Fruit fly (Drosophila melanogaster) whole organism, pupa: ENCODE results near the gene lush.
A peak's percentile ranks its signal among the peaks of the same experiment; 100 is the strongest.

Source experiments
- CG12605 ChIP-seq: fragments of 200-800 bp; sonication (Bioruptor generic); IDR thresholded peaks from 2 replicates; pipeline ENCODE4 v1.3.6; 2022; ENCODE audit warnings: missing biosample characterization, missing genetic modification characterization
- CG14655 ChIP-seq: fragments of 200-800 bp; sonication (Bioruptor generic); optimal IDR thresholded peaks from 3 replicates; lab custom pipeline; 2017; ENCODE audit warnings: mild to moderate bottlenecking, missing biosample characterization, missing genetic modification reagents, missing genetic modification characterization
- CG15710 ChIP-seq: fragments of 200-800 bp; sonication (Bioruptor generic); optimal IDR thresholded peaks from 2 replicates; lab custom pipeline; 2018; ENCODE audit warnings: missing biosample characterization, mild to moderate bottlenecking, missing genetic modification characterization, moderate library complexity
- CG17806 ChIP-seq: fragments of 200-800 bp; sonication (Bioruptor generic); optimal IDR thresholded peaks from 2 replicates; lab custom pipeline; 2018; ENCODE audit warnings: missing biosample characterization, mild to moderate bottlenecking, missing genetic modification characterization, moderate library complexity
- CG34367 ChIP-seq: fragments of 200-800 bp; sonication (Bioruptor generic); optimal IDR thresholded peaks from 2 replicates; lab custom pipeline; 2018; ENCODE audit warnings: missing biosample characterization, mild to moderate bottlenecking, missing genetic modification characterization
- CG8301 ChIP-seq: fragments of 200-800 bp; sonication (Bioruptor generic); optimal IDR thresholded peaks from 2 replicates; lab custom pipeline; 2018; ENCODE audit warnings: missing biosample characterization, mild to moderate bottlenecking, missing genetic modification characterization
- D1 ChIP-seq: fragments of 200-800 bp; sonication (Bioruptor generic); optimal IDR thresholded peaks from 2 replicates; lab custom pipeline; 2018; ENCODE audit warnings: missing biosample characterization, mild to moderate bottlenecking, missing genetic modification characterization, moderate library complexity
- EcR ChIP-seq: fragments of 200-800 bp; sonication (Bioruptor generic); optimal IDR thresholded peaks from 3 replicates; lab custom pipeline; 2019; ENCODE audit warnings: missing biosample characterization, missing genetic modification characterization, mild to moderate bottlenecking, moderate library complexity, missing genetic modification reagents
- Pif1B ChIP-seq: fragments of 200-800 bp; sonication (Bioruptor generic); optimal IDR thresholded peaks from 3 replicates; lab custom pipeline; 2016; ENCODE audit warnings: missing biosample characterization, missing genetic modification characterization

dm6 chr3L:19590422-19590821 is 15.5 kb downstream of the lush start, which contains the start of gene CG14100:
- TF ChIP-seq CG14655 (peak; percentile 100), CG8301 (tag; lab: Kevin White, UChicago) (peak; percentile 100), EcR (GFP tag; lab: Kevin White, UChicago) (no peak), CG15710 (tag; lab: Kevin White, UChicago) (peak; percentile 100), Pif1B (peak; percentile 100), D1 (tag; lab: Kevin White, UChicago) (peak; percentile 100), CG12605 (GFP tag; lab: Robert Waterston, UW) (peak; percentile 100), CG34367 (tag; lab: Kevin White, UChicago) (peak; percentile 100), CG17806 (tag; lab: Kevin White, UChicago) (peak; percentile 100)
